Fruit fly (Drosophila melanogaster) whole organism, embryonic: ENCODE results near the gene grnd.

ENCODE experiments used
- CG10462 ChIP-seq: fragments of 200-800 bp; sonication (Bioruptor generic); optimal IDR thresholded peaks from 2 replicates; lab custom pipeline; 2016; ENCODE audit warnings: missing biosample characterization, missing genetic modification characterization
- CG12071 ChIP-seq: fragments of 200-800 bp; sonication (Bioruptor generic); optimal IDR thresholded peaks from 3 replicates; lab custom pipeline; 2018; ENCODE audit warnings: missing biosample characterization, mild to moderate bottlenecking, missing genetic modification characterization
- CG12104 ChIP-seq: fragments of 200-800 bp; sonication (Bioruptor generic); optimal IDR thresholded peaks from 3 replicates; lab custom pipeline; 2016; ENCODE audit warnings: missing biosample characterization, missing genetic modification characterization
- CG12236 ChIP-seq: fragments of 200-800 bp; sonication (Bioruptor generic); optimal IDR thresholded peaks from 2 replicates; lab custom pipeline; 2016; ENCODE audit warnings: missing biosample characterization, missing genetic modification characterization
- CG12942 ChIP-seq: fragments of 200-800 bp; sonication (Bioruptor generic); optimal IDR thresholded peaks from 3 replicates; lab custom pipeline; 2016; ENCODE audit warnings: missing biosample characterization, missing genetic modification characterization
- CG13775 ChIP-seq: fragments of 200-800 bp; sonication (Bioruptor generic); optimal IDR thresholded peaks from 3 replicates; lab custom pipeline; 2017; ENCODE audit warnings: missing biosample characterization, mild to moderate bottlenecking, missing genetic modification characterization
- CG13894 ChIP-seq: fragments of 200-800 bp; sonication (Bioruptor generic); optimal IDR thresholded peaks from 3 replicates; lab custom pipeline; 2018; ENCODE audit warnings: missing biosample characterization, mild to moderate bottlenecking, missing genetic modification characterization, moderate library complexity
- CG14050 ChIP-seq: fragments of 200-800 bp; sonication (Bioruptor generic); IDR thresholded peaks from 3 replicates; pipeline ENCODE4 v1.3.6; 2022; ENCODE audit warnings: missing biosample characterization, missing genetic modification characterization
- CG17186 ChIP-seq: fragments of 200-800 bp; sonication (Bioruptor generic); optimal IDR thresholded peaks from 3 replicates; lab custom pipeline; 2017; ENCODE audit warnings: missing biosample characterization, missing genetic modification reagents, missing genetic modification characterization
- CG17361 ChIP-seq: fragments of 200-800 bp; sonication (Bioruptor generic); IDR thresholded peaks from 3 replicates; pipeline ENCODE4 v1.3.6; 2022; ENCODE audit warnings: missing biosample characterization, missing genetic modification characterization
- CG17568 ChIP-seq: fragments of 200-800 bp; sonication (Bioruptor generic); optimal IDR thresholded peaks from 2 replicates; lab custom pipeline; 2018; ENCODE audit warnings: missing biosample characterization, mild to moderate bottlenecking, missing genetic modification characterization, moderate library complexity
- CG2129 ChIP-seq: fragments of 200-800 bp; sonication (Bioruptor generic); IDR thresholded peaks from 2 replicates; pipeline ENCODE4 v1.3.6; 2022; ENCODE audit warnings: missing biosample characterization, missing genetic modification characterization; ENCODE audit not compliant: partially characterized antibody
- CG31388 ChIP-seq: fragments of 200-800 bp; sonication (Bioruptor generic); optimal IDR thresholded peaks from 2 replicates; lab custom pipeline; 2016; ENCODE audit warnings: missing biosample characterization, missing genetic modification characterization
- CG32532 ChIP-seq: fragments of 200-800 bp; sonication (Bioruptor generic); IDR thresholded peaks from 2 replicates; pipeline ENCODE4 v1.3.6; 2022; ENCODE audit warnings: missing biosample characterization, missing genetic modification characterization
- CG33557 ChIP-seq: fragments of 200-800 bp; sonication (Bioruptor generic); optimal IDR thresholded peaks from 2 replicates; lab custom pipeline; 2019; ENCODE audit warnings: missing biosample characterization, mild to moderate bottlenecking, missing genetic modification characterization, moderate library complexity
- CG4820 ChIP-seq: fragments of 200-800 bp; sonication (Bioruptor generic); optimal IDR thresholded peaks from 3 replicates; lab custom pipeline; 2016; ENCODE audit warnings: missing biosample characterization, missing genetic modification characterization
- CG6813 ChIP-seq: fragments of 200-800 bp; sonication (Bioruptor generic); optimal IDR thresholded peaks from 2 replicates; lab custom pipeline; 2017; ENCODE audit warnings: missing biosample characterization, missing genetic modification characterization, mild to moderate bottlenecking, moderate library complexity, missing genetic modification reagents
- Chrac-16 ChIP-seq: fragments of 200-800 bp; sonication (Bioruptor generic); optimal IDR thresholded peaks from 3 replicates; lab custom pipeline; 2016; ENCODE audit warnings: missing biosample characterization, missing genetic modification characterization
- D19B ChIP-seq: fragments of 200-800 bp; sonication (Bioruptor generic); optimal IDR thresholded peaks from 2 replicates; lab custom pipeline; 2017; ENCODE audit warnings: missing biosample characterization, mild to moderate bottlenecking, missing genetic modification characterization
- Drgx ChIP-seq: fragments of 200-800 bp; sonication (Bioruptor generic); IDR thresholded peaks from 2 replicates; pipeline ENCODE4 v1.3.6; 2022; ENCODE audit warnings: missing biosample characterization, missing genetic modification characterization
- HHEX ChIP-seq: fragments of 200-800 bp; sonication (Bioruptor generic); optimal IDR thresholded peaks from 3 replicates; lab custom pipeline; 2017; ENCODE audit warnings: missing biosample characterization, mild to moderate bottlenecking, missing genetic modification characterization, missing genetic modification reagents
- Lhr ChIP-seq: fragments of 200-800 bp; sonication (Bioruptor generic); optimal IDR thresholded peaks from 3 replicates; lab custom pipeline; 2017; ENCODE audit warnings: mild to moderate bottlenecking, missing biosample characterization, missing genetic modification reagents, missing genetic modification characterization
- Opbp ChIP-seq: fragments of 200-800 bp; sonication (Bioruptor generic); IDR thresholded peaks from 3 replicates; pipeline ENCODE4 v1.3.6; 2022; ENCODE audit warnings: missing biosample characterization, missing genetic modification characterization; ENCODE audit not compliant: partially characterized antibody
- Ptx1 ChIP-seq: fragments of 200-800 bp; sonication (Bioruptor generic); IDR thresholded peaks from 2 replicates; pipeline ENCODE4 v1.3.6; 2022; ENCODE audit warnings: missing biosample characterization, missing genetic modification characterization
- Side ChIP-seq: fragments of 200-800 bp; sonication (Bioruptor generic); optimal IDR thresholded peaks from 2 replicates; lab custom pipeline; 2016; ENCODE audit warnings: missing biosample characterization, missing genetic modification characterization
- Sry-δ ChIP-seq: fragments of 200-800 bp; sonication (Bioruptor generic); optimal IDR thresholded peaks from 2 replicates; lab custom pipeline; 2016; ENCODE audit warnings: missing biosample characterization, missing genetic modification characterization
- aop ChIP-seq: fragments of 200-800 bp; sonication (Bioruptor generic); IDR thresholded peaks from 2 replicates; pipeline ENCODE4 v1.3.6; 2022; ENCODE audit warnings: missing biosample characterization, missing genetic modification characterization
- ase ChIP-seq: fragments of 200-800 bp; sonication (Bioruptor generic); IDR thresholded peaks from 3 replicates; pipeline ENCODE4 v1.3.6; 2022; ENCODE audit warnings: missing biosample characterization, missing genetic modification characterization
- bbx ChIP-seq: fragments of 200-800 bp; sonication (Bioruptor generic); IDR thresholded peaks from 2 replicates; pipeline ENCODE4 v1.3.6; 2022; ENCODE audit warnings: missing biosample characterization, missing genetic modification characterization; ENCODE audit not compliant: partially characterized antibody
- bsh ChIP-seq, 2 experiments: fragments of 200-800 bp; sonication (Bioruptor generic); optimal IDR thresholded peaks; 2 replicates each; lab custom pipeline; 2017 to 2018; ENCODE audit warnings: mild to moderate bottlenecking in 2 of 2, missing biosample characterization in 2 of 2, missing genetic modification characterization in 2 of 2, moderate library complexity in 1 of 2
- caup ChIP-seq: fragments of 200-800 bp; sonication (Bioruptor generic); optimal IDR thresholded peaks from 3 replicates; lab custom pipeline; 2017; ENCODE audit warnings: missing biosample characterization, mild to moderate bottlenecking, missing genetic modification characterization, moderate library complexity; ENCODE audit not compliant: severe bottlenecking
- chif ChIP-seq, 2 experiments: fragments of 200-800 bp; sonication (Bioruptor generic); optimal IDR thresholded peaks; 3 replicates each; lab custom pipeline; 2016; ENCODE audit warnings: missing biosample characterization in 2 of 2, missing genetic modification characterization in 2 of 2
- chinmo ChIP-seq: fragments of 200-800 bp; sonication (Bioruptor generic); IDR thresholded peaks from 4 replicates; pipeline ENCODE4 v1.3.6; 2022; ENCODE audit warnings: missing biosample characterization, missing genetic modification characterization; ENCODE audit not compliant: partially characterized antibody
- dmrt99B ChIP-seq: fragments of 200-800 bp; sonication (Bioruptor generic); optimal IDR thresholded peaks from 2 replicates; lab custom pipeline; 2018; ENCODE audit warnings: missing biosample characterization, mild to moderate bottlenecking, missing genetic modification characterization, moderate library complexity
- eve ChIP-seq, 2 experiments: fragments of >200 bp; optimal IDR thresholded peaks; 2 replicates each; lab custom pipeline; 2017; ENCODE audit warnings: missing biosample characterization in 2 of 2, missing genetic modification characterization in 2 of 2
- fd3F ChIP-seq: fragments of 200-800 bp; sonication (Bioruptor generic); optimal IDR thresholded peaks from 2 replicates; lab custom pipeline; 2018; ENCODE audit warnings: missing biosample characterization, mild to moderate bottlenecking, missing genetic modification characterization, moderate library complexity
- gcm ChIP-seq: fragments of 200-800 bp; sonication (Bioruptor generic); optimal IDR thresholded peaks from 2 replicates; lab custom pipeline; 2019; ENCODE audit warnings: missing biosample characterization, mild to moderate bottlenecking, missing genetic modification characterization, moderate library complexity
- hkb ChIP-seq, 2 experiments: fragments of 200-800 bp in 1 of 2; fragments of >200 bp in 1 of 2; sonication (Bioruptor generic) in 1 of 2; IDR thresholded peaks in 1 of 2; optimal IDR thresholded peaks in 1 of 2; 2 replicates each; pipeline versions ENCODE4 v1.3.6 to Lab custom; 2017 to 2022; ENCODE audit warnings: missing biosample characterization in 1 of 2, missing genetic modification characterization in 1 of 2
- ind ChIP-seq: fragments of 200-800 bp; sonication (Bioruptor generic); optimal IDR thresholded peaks from 3 replicates; lab custom pipeline; 2016; ENCODE audit warnings: missing biosample characterization, missing genetic modification characterization
- mirr ChIP-seq: fragments of 200-800 bp; sonication (Bioruptor generic); optimal IDR thresholded peaks from 3 replicates; lab custom pipeline; 2018; ENCODE audit warnings: missing biosample characterization, mild to moderate bottlenecking, missing genetic modification characterization
- mld ChIP-seq: fragments of 200-800 bp; sonication (Bioruptor generic); IDR thresholded peaks from 3 replicates; pipeline ENCODE4 v1.3.6; 2022; ENCODE audit warnings: missing biosample characterization, missing genetic modification characterization; ENCODE audit not compliant: partially characterized antibody
- p53 ChIP-seq: fragments of 200-800 bp; sonication (Bioruptor generic); optimal IDR thresholded peaks from 2 replicates; lab custom pipeline; 2016; ENCODE audit warnings: missing biosample characterization, missing genetic modification characterization
- pros ChIP-seq: fragments of 200-800 bp; sonication (Bioruptor generic); optimal IDR thresholded peaks from 3 replicates; lab custom pipeline; 2019; ENCODE audit warnings: missing biosample characterization, mild to moderate bottlenecking, missing genetic modification characterization, moderate library complexity
- slp2 ChIP-seq: fragments of 200-800 bp; sonication (Bioruptor generic); optimal IDR thresholded peaks from 2 replicates; lab custom pipeline; 2016; ENCODE audit warnings: missing biosample characterization, missing genetic modification characterization
- ssp ChIP-seq: fragments of 200-800 bp; sonication (Bioruptor generic); IDR thresholded peaks from 2 replicates; pipeline ENCODE4 v1.3.6; 2022; ENCODE audit warnings: missing biosample characterization, missing genetic modification characterization
- stc ChIP-seq: fragments of 200-800 bp; sonication (Bioruptor generic); IDR thresholded peaks from 2 replicates; pipeline ENCODE4 v1.3.6; 2022; ENCODE audit warnings: missing biosample characterization, missing genetic modification characterization
- tio ChIP-seq: fragments of 200-800 bp; sonication (Bioruptor generic); optimal IDR thresholded peaks from 2 replicates; lab custom pipeline; 2017; ENCODE audit warnings: missing biosample characterization, missing genetic modification characterization, inconsistent platforms
- tll ChIP-seq, 2 experiments: fragments of 200-800 bp in 1 of 2; fragments of >200 bp in 1 of 2; sonication (Bioruptor generic) in 1 of 2; optimal IDR thresholded peaks; 2 replicates each; lab custom pipeline; 2017 to 2019; ENCODE audit warnings: missing biosample characterization in 2 of 2, missing genetic modification characterization in 2 of 2, mild to moderate bottlenecking in 1 of 2, moderate library complexity in 1 of 2
- trem ChIP-seq: fragments of 200-800 bp; optimal IDR thresholded peaks from 3 replicates; lab custom pipeline; 2019; ENCODE audit warnings: missing biosample characterization, mild to moderate bottlenecking, missing genetic modification characterization, moderate library complexity

Gene grnd

DNA sequence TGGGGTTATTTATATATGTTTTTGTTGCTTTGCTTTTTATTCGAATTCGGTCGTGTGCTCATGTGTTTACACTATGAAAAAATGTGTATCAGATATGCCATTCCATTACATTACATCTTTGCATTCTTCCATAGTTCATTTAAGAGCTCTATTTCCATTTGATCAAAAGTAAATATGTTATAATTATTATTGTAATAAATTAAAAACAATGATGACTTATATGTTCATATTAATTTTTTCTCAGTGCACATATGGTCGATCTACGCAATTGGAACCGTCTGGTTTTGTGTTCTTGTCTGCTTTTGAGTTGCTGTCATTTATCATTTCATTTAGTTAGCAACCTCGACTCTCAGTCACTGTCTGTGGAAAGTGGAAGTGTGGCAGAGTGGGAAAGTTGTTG, 7.8 kb upstream of the grnd start (continued):
- TF ChIP-seq CG32532 (GFP tag; lab: Robert Waterston, UW) = peak; percentile 92
- peak; percentile 78 for TF ChIP-seq Lhr (GFP tag; lab: Kevin White, UChicago)
- TF ChIP-seq eve (GFP tag; optimal IDR thresholded peaks at IDR 0.05; lab: Kevin White, UChicago) = peak in 1 of 2 experiments; percentile 91
- no peak for TF ChIP-seq CG13894 (tag; lab: Kevin White, UChicago)
- TF ChIP-seq CG17361 (GFP tag; lab: Robert Waterston, UW) = peak; percentile 94
- peak; percentile 94 for TF ChIP-seq Ptx1 (GFP tag; lab: Robert Waterston, UW)
- TF ChIP-seq gcm = peak; percentile 93
- TF ChIP-seq hkb (optimal IDR thresholded peaks at IDR 0.05; lab: Kevin White, UChicago) = no peak
- peak; percentile 93 for TF ChIP-seq hkb (GFP tag; IDR thresholded peaks at IDR 0.05; lab: Robert Waterston, UW)
- no peak for TF ChIP-seq mld (GFP tag; lab: Robert Waterston, UW)
- TF ChIP-seq CG33557 (GFP tag; lab: Kevin White, UChicago) = peak; percentile 94
- TF ChIP-seq CG10462 (GFP tag; lab: Kevin White, UChicago) = peak; percentile 75
- TF ChIP-seq chinmo (GFP tag; lab: Robert Waterston, UW) = no peak
- peak; percentile 46 to 67 for TF ChIP-seq chif (GFP tag; optimal IDR thresholded peaks at IDR 0.05; lab: Kevin White, UChicago)
- peak; percentile 81 for TF ChIP-seq CG13775 (GFP tag; lab: Kevin White, UChicago)
- TF ChIP-seq CG4820 = peak; percentile 86
- TF ChIP-seq Chrac-16 (GFP tag; lab: Kevin White, UChicago) = peak; percentile 85
- no peak for TF ChIP-seq Sry-δ (GFP tag; lab: Kevin White, UChicago)
- TF ChIP-seq CG12104 (GFP tag; lab: Kevin White, UChicago) = peak; percentile 84
- peak; percentile 75 for TF ChIP-seq Drgx (GFP tag; lab: Robert Waterston, UW)
- TF ChIP-seq CG12236 (GFP tag; lab: Kevin White, UChicago) = peak; percentile 8
- peak; percentile 78 for TF ChIP-seq tio (GFP tag; lab: Kevin White, UChicago)
- TF ChIP-seq CG31388 (GFP tag; lab: Kevin White, UChicago) = peak; percentile 63
- TF ChIP-seq CG2129 (GFP tag; lab: Robert Waterston, UW) = no peak
- TF ChIP-seq bsh (GFP tag; optimal IDR thresholded peaks at IDR 0.05; lab: Kevin White, UChicago) = peak; percentile 8 to 97
- TF ChIP-seq tll (GFP tag; optimal IDR thresholded peaks at IDR 0.05; lab: Kevin White, UChicago) = no peak
- peak; percentile 19 for TF ChIP-seq Side (GFP tag; lab: Kevin White, UChicago)
- TF ChIP-seq CG17186 (GFP tag; lab: Kevin White, UChicago) = peak; percentile 5
- TF ChIP-seq stc (GFP tag; lab: Robert Waterston, UW) = peak; percentile 86; the same call in 1 of the 2 replicates
- TF ChIP-seq p53 (GFP tag; lab: Kevin White, UChicago) = no peak
- TF ChIP-seq mirr = no peak
- TF ChIP-seq CG12942 (GFP tag; lab: Kevin White, UChicago) = peak; percentile 77
- TF ChIP-seq bbx (GFP tag; lab: Robert Waterston, UW) = no peak
- no peak for TF ChIP-seq aop (GFP tag; lab: Robert Waterston, UW)
- peak; percentile 59 for TF ChIP-seq CG12071 (GFP tag; lab: Kevin White, UChicago)
- TF ChIP-seq HHEX = peak; percentile 86
- no peak for TF ChIP-seq fd3F (GFP tag; lab: Kevin White, UChicago)
- peak; percentile 94 for TF ChIP-seq dmrt99B (tag; lab: Kevin White, UChicago)
- TF ChIP-seq pros (GFP tag; lab: Kevin White, UChicago) = peak; percentile 14
- peak; percentile 78 for TF ChIP-seq CG17568 (GFP tag; lab: Kevin White, UChicago)
- TF ChIP-seq ind = peak; percentile 85
- TF ChIP-seq Opbp (GFP tag; lab: Robert Waterston, UW) = no peak
- TF ChIP-seq D19B (GFP tag; lab: Kevin White, UChicago) = peak; percentile 24
- TF ChIP-seq caup (GFP tag; lab: Kevin White, UChicago) = peak; percentile 83
- peak; percentile 55 for TF ChIP-seq slp2 (GFP tag; lab: Kevin White, UChicago)
- TF ChIP-seq ase (GFP tag; lab: Robert Waterston, UW) = peak; percentile 90
- peak; percentile 92 for TF ChIP-seq trem
- peak; percentile 81 for TF ChIP-seq CG6813 (GFP tag; lab: Kevin White, UChicago)
- peak; percentile 85 for TF ChIP-seq ssp (GFP tag; lab: Robert Waterston, UW)
- peak; percentile 68 for TF ChIP-seq CG14050
